Fruit fly (Drosophila melanogaster) whole organism, prepupa: ENCODE measurements around the gene Cul3.

Experiments
- Blimp-1 ChIP-seq: fragments of 200-800 bp; sonication (Bioruptor generic); optimal IDR thresholded peaks from 3 replicates; lab custom pipeline; 2017; ENCODE audit warnings: missing biosample characterization, missing genetic modification characterization, mild to moderate bottlenecking, moderate library complexity, missing genetic modification reagents
- CG11902 ChIP-seq: fragments of 200-800 bp; sonication (Bioruptor generic); optimal IDR thresholded peaks from 3 replicates; lab custom pipeline; 2016; ENCODE audit warnings: missing biosample characterization, missing genetic modification characterization
- CG15336 ChIP-seq: fragments of 200-800 bp; sonication (Bioruptor generic); IDR thresholded peaks from 2 replicates; pipeline ENCODE4 v1.3.6; 2022; ENCODE audit warnings: missing biosample characterization, missing genetic modification characterization
- CG1621 ChIP-seq: fragments of 200-800 bp; sonication (Bioruptor generic); optimal IDR thresholded peaks from 3 replicates; lab custom pipeline; 2018; ENCODE audit warnings: missing biosample characterization, mild to moderate bottlenecking, missing genetic modification characterization
- CG16779 ChIP-seq: fragments of 200-800 bp; sonication (Bioruptor generic); optimal IDR thresholded peaks from 3 replicates; lab custom pipeline; 2017; ENCODE audit warnings: missing biosample characterization, mild to moderate bottlenecking, missing genetic modification characterization
- CG31627 ChIP-seq: fragments of 200-800 bp; sonication (Bioruptor generic); optimal IDR thresholded peaks from 3 replicates; lab custom pipeline; 2016; ENCODE audit warnings: missing biosample characterization, missing genetic modification characterization
- CG32006 ChIP-seq: fragments of 200-800 bp; sonication (Bioruptor generic); optimal IDR thresholded peaks from 3 replicates; lab custom pipeline; 2017; ENCODE audit warnings: missing biosample characterization, mild to moderate bottlenecking, missing genetic modification characterization
- CG34406 ChIP-seq: fragments of 200-800 bp; sonication (Bioruptor generic); optimal IDR thresholded peaks from 3 replicates; lab custom pipeline; 2016; ENCODE audit warnings: missing biosample characterization, missing genetic modification characterization
- CG3919 ChIP-seq: fragments of 200-800 bp; sonication (Bioruptor generic); optimal IDR thresholded peaks from 3 replicates; lab custom pipeline; 2016; ENCODE audit warnings: missing biosample characterization, missing genetic modification characterization
- CG4318 ChIP-seq: fragments of 200-800 bp; sonication (Bioruptor generic); optimal IDR thresholded peaks from 3 replicates; lab custom pipeline; 2017; ENCODE audit warnings: missing biosample characterization, mild to moderate bottlenecking, missing genetic modification characterization
- CG6163 ChIP-seq: fragments of 200-800 bp; sonication (Bioruptor generic); IDR thresholded peaks from 3 replicates; pipeline ENCODE4 v1.3.6; 2022; ENCODE audit warnings: missing biosample characterization, missing genetic modification characterization
- CG6276 ChIP-seq: fragments of 200-800 bp; sonication (Bioruptor generic); optimal IDR thresholded peaks from 2 replicates; lab custom pipeline; 2017; ENCODE audit warnings: missing biosample characterization, mild to moderate bottlenecking, missing genetic modification characterization
- CG6792 ChIP-seq: fragments of 200-800 bp; sonication (Bioruptor generic); optimal IDR thresholded peaks from 3 replicates; lab custom pipeline; 2016; ENCODE audit warnings: missing biosample characterization, missing genetic modification characterization
- CG6808 ChIP-seq: fragments of 200-800 bp; sonication (Bioruptor generic); optimal IDR thresholded peaks from 3 replicates; lab custom pipeline; 2017; ENCODE audit warnings: missing biosample characterization, missing genetic modification characterization, mild to moderate bottlenecking, moderate library complexity, missing genetic modification reagents
- CG6854 ChIP-seq: fragments of 200-800 bp; sonication (Bioruptor generic); optimal IDR thresholded peaks from 2 replicates; lab custom pipeline; 2017; ENCODE audit warnings: missing biosample characterization, mild to moderate bottlenecking, missing genetic modification characterization
- CG8119 ChIP-seq: fragments of 200-800 bp; sonication (Bioruptor generic); IDR thresholded peaks from 3 replicates; pipeline ENCODE4 v1.3.6; 2022; ENCODE audit warnings: missing biosample characterization, missing genetic modification characterization
- CG8319 ChIP-seq: fragments of 200-800 bp; sonication (Bioruptor generic); optimal IDR thresholded peaks from 3 replicates; lab custom pipeline; 2016; ENCODE audit warnings: missing biosample characterization, missing genetic modification characterization
- CG8632 ChIP-seq: fragments of 200-800 bp; sonication (Bioruptor generic); optimal IDR thresholded peaks from 3 replicates; lab custom pipeline; 2016; ENCODE audit warnings: missing biosample characterization, missing genetic modification characterization
- CG9139 ChIP-seq: fragments of 200-800 bp; sonication (Bioruptor generic); optimal IDR thresholded peaks from 3 replicates; lab custom pipeline; 2017; ENCODE audit warnings: missing biosample characterization, mild to moderate bottlenecking, missing genetic modification characterization
- Eip75B ChIP-seq: fragments of 200-800 bp; sonication (Bioruptor generic); optimal IDR thresholded peaks from 3 replicates; lab custom pipeline; 2016; ENCODE audit warnings: missing biosample characterization, missing genetic modification characterization
- Eip78C ChIP-seq: fragments of 200-800 bp; sonication (Bioruptor generic); peaks from one replicate; lab custom pipeline; 2016; ENCODE audit warnings: missing biosample characterization, missing genetic modification characterization
- Ets21C ChIP-seq: fragments of 200-800 bp; sonication (Bioruptor generic); optimal IDR thresholded peaks from 3 replicates; lab custom pipeline; 2016; ENCODE audit warnings: missing biosample characterization, missing genetic modification characterization
- Ets96B ChIP-seq: fragments of 200-800 bp; optimal IDR thresholded peaks from 2 replicates; lab custom pipeline; 2019; ENCODE audit warnings: missing biosample characterization, mild to moderate bottlenecking, missing genetic modification characterization, moderate library complexity
- Gug ChIP-seq: fragments of 200-800 bp; sonication (Bioruptor generic); IDR thresholded peaks from 2 replicates; pipeline ENCODE4 v1.3.6; 2022; ENCODE audit warnings: missing biosample characterization, missing genetic modification characterization
- Hr38 ChIP-seq: sonication (Bioruptor generic); optimal IDR thresholded peaks from 2 replicates; lab custom pipeline; 2016; ENCODE audit warnings: missing biosample characterization, missing genetic modification characterization
- Hr39 ChIP-seq: fragments of 200-800 bp; sonication (Bioruptor generic); optimal IDR thresholded peaks from 2 replicates; lab custom pipeline; 2016; ENCODE audit warnings: missing biosample characterization, missing genetic modification characterization
- Hr4 ChIP-seq: fragments of 200-800 bp; sonication (Bioruptor generic); optimal IDR thresholded peaks from 3 replicates; lab custom pipeline; 2016; ENCODE audit warnings: missing biosample characterization, missing genetic modification characterization
- Lpt ChIP-seq: fragments of 200-800 bp; sonication (Bioruptor generic); optimal IDR thresholded peaks from 3 replicates; lab custom pipeline; 2016; ENCODE audit warnings: missing biosample characterization, missing genetic modification characterization
- OdsH ChIP-seq: fragments of 200-800 bp; sonication (Bioruptor generic); optimal IDR thresholded peaks from 3 replicates; lab custom pipeline; 2016; ENCODE audit warnings: missing biosample characterization, missing genetic modification characterization
- Smox ChIP-seq: fragments of 200-800 bp; sonication (Bioruptor generic); optimal IDR thresholded peaks from 3 replicates; lab custom pipeline; 2016; ENCODE audit warnings: missing biosample characterization, missing genetic modification characterization
- Sox102F ChIP-seq: fragments of 200-800 bp; sonication (Bioruptor generic); optimal IDR thresholded peaks from 2 replicates; lab custom pipeline; 2016; ENCODE audit warnings: missing biosample characterization, mild to moderate bottlenecking, missing genetic modification characterization
- Sox14 ChIP-seq: fragments of 200-800 bp; sonication (Bioruptor generic); optimal IDR thresholded peaks from 3 replicates; lab custom pipeline; 2016; ENCODE audit warnings: missing biosample characterization, missing genetic modification characterization
- Sox15 ChIP-seq: fragments of 200-800 bp; sonication (Bioruptor generic); optimal IDR thresholded peaks from 3 replicates; lab custom pipeline; 2016; ENCODE audit warnings: missing biosample characterization, missing genetic modification characterization
- achi ChIP-seq: fragments of 200-800 bp; sonication (Bioruptor generic); optimal IDR thresholded peaks from 3 replicates; lab custom pipeline; 2016; ENCODE audit warnings: missing biosample characterization, missing genetic modification characterization
- acj6 ChIP-seq: fragments of 200-800 bp; sonication (Bioruptor generic); optimal IDR thresholded peaks from 3 replicates; lab custom pipeline; 2016; ENCODE audit warnings: missing biosample characterization, missing genetic modification characterization
- dac ChIP-seq: fragments of 200-800 bp; sonication (Bioruptor generic); optimal IDR thresholded peaks from 2 replicates; lab custom pipeline; 2017; ENCODE audit warnings: missing biosample characterization, mild to moderate bottlenecking, missing genetic modification characterization
- esn ChIP-seq: fragments of 200-800 bp; sonication (Bioruptor generic); optimal IDR thresholded peaks from 2 replicates; lab custom pipeline; 2016; ENCODE audit warnings: missing biosample characterization, mild to moderate bottlenecking, missing genetic modification characterization, moderate library complexity
- fd85E ChIP-seq: fragments of 200-800 bp; sonication (Bioruptor generic); optimal IDR thresholded peaks from 3 replicates; lab custom pipeline; 2016; ENCODE audit warnings: missing biosample characterization, missing genetic modification characterization
- fkh ChIP-seq: fragments of 200-800 bp; sonication (Bioruptor generic); optimal IDR thresholded peaks from 3 replicates; lab custom pipeline; 2017; ENCODE audit warnings: missing biosample characterization, mild to moderate bottlenecking, missing genetic modification characterization, moderate library complexity
- lz ChIP-seq: fragments of 200-800 bp; sonication (Bioruptor generic); optimal IDR thresholded peaks from 3 replicates; lab custom pipeline; 2016; ENCODE audit warnings: missing biosample characterization, missing genetic modification characterization
- net ChIP-seq: fragments of 200-800 bp; sonication (Bioruptor generic); optimal IDR thresholded peaks from 3 replicates; lab custom pipeline; 2016; ENCODE audit warnings: missing biosample characterization, missing genetic modification characterization
- salr ChIP-seq, 2 experiments: fragments of 200-800 bp; sonication (Bioruptor generic); optimal IDR thresholded peaks; 3 replicates each; lab custom pipeline; 2016 to 2018; ENCODE audit warnings: missing biosample characterization in 2 of 2, missing genetic modification characterization in 2 of 2, mild to moderate bottlenecking in 1 of 2
- spab ChIP-seq: fragments of 200-800 bp; sonication (Bioruptor generic); optimal IDR thresholded peaks from 2 replicates; lab custom pipeline; 2017; ENCODE audit warnings: missing biosample characterization, mild to moderate bottlenecking, missing genetic modification characterization, missing genetic modification reagents
- ss ChIP-seq, 2 experiments: fragments of 200-800 bp; sonication (Bioruptor generic); optimal IDR thresholded peaks; 2 replicates in 1 of 2; 3 replicates in 1 of 2; lab custom pipeline; 2017 to 2018; ENCODE audit warnings: mild to moderate bottlenecking in 2 of 2, missing biosample characterization in 2 of 2, missing genetic modification characterization in 2 of 2, moderate library complexity in 1 of 2
- topi ChIP-seq: fragments of 200-800 bp; sonication (Bioruptor generic); optimal IDR thresholded peaks from 3 replicates; lab custom pipeline; 2016; ENCODE audit warnings: missing biosample characterization, missing genetic modification characterization
- vri ChIP-seq: fragments of 200-800 bp; sonication (Bioruptor generic); optimal IDR thresholded peaks from 3 replicates; lab custom pipeline; 2016; ENCODE audit warnings: missing biosample characterization, mild to moderate bottlenecking, missing genetic modification characterization

Cul3 gene

dm6 chr2L:15273521-15274123 lies 1.8 kb upstream of the Cul3 start (continued):
- TF ChIP-seq Hr39 (GFP tag; lab: Kevin White, UChicago) (peak; percentile 26), net (GFP tag; lab: Kevin White, UChicago) (no peak), CG6163 (peak; percentile 34; the same call in 1 of the 3 replicates), topi (GFP tag; lab: Kevin White, UChicago) (peak; percentile 30), Hr4 (GFP tag; lab: Kevin White, UChicago) (peak; percentile 54)

- TF ChIP-seq Sox14 (GFP tag; lab: Kevin White, UChicago) (peak; percentile 16), dac (GFP tag; lab: Kevin White, UChicago) (no peak), fkh (peak; percentile 27), ss (GFP tag; optimal IDR thresholded peaks at IDR 0.05; lab: Kevin White, UChicago) (peak in 1 of 2 experiments; percentile 11)
- TF ChIP-seq, all 60 proteins: peak for 3
These were observed 488 bp downstream of the Cul3 start for dm6 chr2L:15271336-15271735.

dm6 chr2L:15264483-15264987 lies 7.3 kb downstream of the Cul3 start, which contains the start of gene yuri:
Gene yuri, minus strand, starts transcription at chr2L:15264692.
- no peak for TF ChIP-seq Ets21C (GFP tag; lab: Kevin White, UChicago)
- TF ChIP-seq Eip78C (GFP tag; lab: Kevin White, UChicago) = peak; percentile 87
- peak; percentile 48 for TF ChIP-seq net (GFP tag; lab: Kevin White, UChicago)
- no peak for TF ChIP-seq CG8319 (GFP tag; lab: Kevin White, UChicago)
- TF ChIP-seq Gug (GFP tag; lab: Robert Waterston, UW) = peak; percentile 51; the same call in 1 of the 2 replicates
- TF ChIP-seq Lpt (GFP tag; lab: Kevin White, UChicago) = peak; percentile 67
- peak; percentile 68 for TF ChIP-seq Ets96B (tag; lab: Kevin White, UChicago)
- TF ChIP-seq CG11902 (GFP tag; lab: Kevin White, UChicago) = no peak
- no peak for TF ChIP-seq lz (GFP tag; lab: Kevin White, UChicago)
- peak; percentile 80 for TF ChIP-seq CG8119 (GFP tag; lab: Robert Waterston, UW)
- peak; percentile 97 for TF ChIP-seq fkh
- no peak for TF ChIP-seq Sox15
- TF ChIP-seq salr (GFP tag; optimal IDR thresholded peaks at IDR 0.05; lab: Kevin White, UChicago) = peak in 1 of 2 experiments; percentile 24
- no peak for TF ChIP-seq topi (GFP tag; lab: Kevin White, UChicago)
- TF ChIP-seq Sox102F (GFP tag; lab: Kevin White, UChicago) = peak; percentile 56
- peak; percentile 87 for TF ChIP-seq CG1621 (tag; lab: Kevin White, UChicago)
- TF ChIP-seq Eip75B (GFP tag; lab: Kevin White, UChicago) = peak; percentile 56
- no peak for TF ChIP-seq Smox (GFP tag; lab: Kevin White, UChicago)
- no peak for TF ChIP-seq Hr4 (GFP tag; lab: Kevin White, UChicago)
- TF ChIP-seq CG6854 (GFP tag; lab: Kevin White, UChicago) = peak; percentile 79
- TF ChIP-seq CG34406 (GFP tag; lab: Kevin White, UChicago) = peak; percentile 40
- TF ChIP-seq Hr38 = no peak
- TF ChIP-seq CG15336 (GFP tag; lab: Robert Waterston, UW) = peak; percentile 79
- no peak for TF ChIP-seq acj6
- no peak for TF ChIP-seq CG4318 (GFP tag; lab: Kevin White, UChicago)
- TF ChIP-seq Sox14 (GFP tag; lab: Kevin White, UChicago) = no peak
- TF ChIP-seq CG6808 = peak; percentile 76
- TF ChIP-seq OdsH (GFP tag; lab: Kevin White, UChicago) = no peak
- TF ChIP-seq CG9139 (GFP tag; lab: Kevin White, UChicago) = peak; percentile 89
- TF ChIP-seq esn = peak; percentile 51
- peak; percentile 87 for TF ChIP-seq CG6163
- peak; percentile 9 for TF ChIP-seq Blimp-1 (GFP tag; lab: Kevin White, UChicago)
- TF ChIP-seq dac (GFP tag; lab: Kevin White, UChicago) = no peak
- no peak for TF ChIP-seq CG31627 (GFP tag; lab: Kevin White, UChicago)
- peak; percentile 88 for TF ChIP-seq CG16779 (tag; lab: Kevin White, UChicago)
- TF ChIP-seq spab (GFP tag; lab: Kevin White, UChicago) = peak; percentile 71
- peak; percentile 87 for TF ChIP-seq vri (GFP tag; lab: Kevin White, UChicago)
- TF ChIP-seq fd85E (GFP tag; lab: Kevin White, UChicago) = no peak
- peak; percentile 36 for TF ChIP-seq CG6792 (GFP tag; lab: Kevin White, UChicago)
- no peak for TF ChIP-seq CG32006 (GFP tag; lab: Kevin White, UChicago)
- TF ChIP-seq CG3919 (GFP tag; lab: Kevin White, UChicago) = peak; percentile 60
- TF ChIP-seq CG6276 (GFP tag; lab: Kevin White, UChicago) = peak; percentile 69
- TF ChIP-seq achi (GFP tag; lab: Kevin White, UChicago) = peak; percentile 41
- peak; percentile 32 for TF ChIP-seq CG8632 (GFP tag; lab: Kevin White, UChicago)
